Worm (Caenorhabditis elegans): ENCODE results near the gene F27C8.3.

ce11 chrIV:9614060-9614459 lies 18.4 kb upstream of the F27C8.3 start:
- TF ChIP-seq nhr-11 (tag; optimal IDR thresholded peaks at IDR 0.05) = no peak
- no peak for TF ChIP-seq nfya-1 (tag; optimal IDR thresholded peaks at IDR 0.05; ENCODE audit: insufficient read depth)
- no peak for TF ChIP-seq ama-1 (optimal IDR thresholded peaks at IDR 0.05)
- TF ChIP-seq ceh-82 (tag; optimal IDR thresholded peaks at IDR 0.05) = no peak
- no peak for TF ChIP-seq mdl-1 (tag; optimal IDR thresholded peaks at IDR 0.05)
- no peak for TF ChIP-seq nhr-237 (tag; optimal IDR thresholded peaks at IDR 0.05)
- no peak for TF ChIP-seq mml-1 (tag; optimal IDR thresholded peaks at IDR 0.05)
- no peak for TF ChIP-seq aly-2 (tag; optimal IDR thresholded peaks at IDR 0.05)
- TF ChIP-seq nhr-23 (tag; optimal IDR thresholded peaks at IDR 0.05) = peak; percentile 22
- TF ChIP-seq pha-4 (tag; optimal IDR thresholded peaks at IDR 0.05) = no peak
- no peak for TF ChIP-seq ztf-11 (tag; optimal IDR thresholded peaks at IDR 0.05)
- no peak for TF ChIP-seq ztf-4 (tag; optimal IDR thresholded peaks at IDR 0.05)
- no peak for TF ChIP-seq elt-2 (tag; optimal IDR thresholded peaks at IDR 0.05)

All from whole organism, L3 larva.